Worm (Caenorhabditis elegans) whole organism, L1 larva: ENCODE measurements around the gene F31F7.1.

Source experiments
- C34B4.2 ChIP-seq: sonication (generic microtip); optimal IDR thresholded peaks from 2 replicates; lab custom pipeline; 2017; ENCODE audit warnings: mild to moderate bottlenecking, missing genetic modification characterization, missing compliant biosample characterization
- ama-1 ChIP-seq: fragments of 150-350 bp; optimal IDR thresholded peaks from 2 replicates; lab custom pipeline; 2014
- blmp-1 ChIP-seq: fragments of 150-350 bp; optimal IDR thresholded peaks from 2 replicates; lab custom pipeline; 2014; ENCODE audit warnings: missing biosample characterization, missing genetic modification characterization
- ceh-8 ChIP-seq: fragments of 200-800 bp; sonication (Bioruptor generic); optimal IDR thresholded peaks from 2 replicates; lab custom pipeline; 2018; ENCODE audit warnings: mild to moderate bottlenecking, missing genetic modification characterization, moderate library complexity, missing compliant biosample characterization
- ceh-82 ChIP-seq, 3 experiments: fragments of 150-350 bp in 1 of 3; sonication (generic microtip) in 2 of 3; optimal IDR thresholded peaks; 2 replicates each; lab custom pipeline; 2014 to 2017; ENCODE audit warnings: missing biosample characterization in 3 of 3, missing genetic modification characterization in 3 of 3
- ceh-90 ChIP-seq: sonication (generic microtip); optimal IDR thresholded peaks from 2 replicates; lab custom pipeline; 2016; ENCODE audit warnings: missing genetic modification characterization, missing compliant biosample characterization
- dpl-1 ChIP-seq, 3 experiments: fragments of 150-350 bp in 2 of 3; sonication (generic microtip) in 1 of 3; optimal IDR thresholded peaks; 2 replicates each; lab custom pipeline; 2014 to 2017; ENCODE audit warnings: missing biosample characterization in 3 of 3, missing genetic modification characterization in 3 of 3, missing genetic modification reagents in 3 of 3
- dsc-1 ChIP-seq: sonication (generic microtip); optimal IDR thresholded peaks from 2 replicates; lab custom pipeline; 2016; ENCODE audit warnings: mild to moderate bottlenecking, missing genetic modification characterization, missing compliant biosample characterization
- efl-1 ChIP-seq, 4 experiments: fragments of 150-350 bp; optimal IDR thresholded peaks in 3 of 4; peaks in 1 of 4; 1 replicate in 1 of 4; 2 replicates in 3 of 4; lab custom pipeline; 2014; ENCODE audit warnings: missing biosample characterization in 2 of 4, missing genetic modification characterization in 2 of 4, missing genetic modification reagents in 2 of 4
- egl-13 ChIP-seq: sonication (generic microtip); optimal IDR thresholded peaks from 2 replicates; lab custom pipeline; 2016; ENCODE audit warnings: missing genotype, missing genetic modification reagents, missing genetic modification characterization, missing compliant biosample characterization
- elt-3 ChIP-seq, 6 experiments: fragments of 150-350 bp in 1 of 6; sonication (generic microtip); optimal IDR thresholded peaks; 2 replicates each; lab custom pipeline; 2017 to 2018; ENCODE audit warnings: missing biosample characterization in 6 of 6, missing genetic modification characterization in 6 of 6, inconsistent platforms in 1 of 6
- fkh-4 ChIP-seq: sonication (generic microtip); optimal IDR thresholded peaks from 2 replicates; lab custom pipeline; 2016; ENCODE audit warnings: missing compliant biosample characterization, missing genetic modification characterization, borderline replicate concordance
- fkh-8 ChIP-seq: sonication (generic microtip); optimal IDR thresholded peaks from 2 replicates; lab custom pipeline; 2016; ENCODE audit warnings: mild to moderate bottlenecking, missing genetic modification characterization, missing compliant biosample characterization
- fos-1 ChIP-seq: fragments of 150-350 bp; optimal IDR thresholded peaks from 2 replicates; lab custom pipeline; 2014; ENCODE audit warnings: missing biosample characterization, missing genetic modification characterization
- grh-1 ChIP-seq: fragments of 200-800 bp; sonication (Bioruptor generic); IDR thresholded peaks from 2 replicates; pipeline ENCODE4 v1.3.6; 2022; ENCODE audit warnings: missing genetic modification reagents, missing genetic modification characterization, missing compliant biosample characterization
- hlh-17 ChIP-seq: fragments of 200-800 bp; sonication (Bioruptor generic); optimal IDR thresholded peaks from 2 replicates; lab custom pipeline; 2018; ENCODE audit warnings: missing genetic modification characterization, mild to moderate bottlenecking, missing compliant biosample characterization, moderate library complexity, borderline replicate concordance
- hpl-2 ChIP-seq: fragments of 150-350 bp; optimal IDR thresholded peaks from 2 replicates; lab custom pipeline; 2014; ENCODE audit warnings: missing biosample characterization, missing genetic modification reagents, missing genetic modification characterization
- irx-1 ChIP-seq: sonication (generic microtip); optimal IDR thresholded peaks from 2 replicates; lab custom pipeline; 2016; ENCODE audit warnings: missing genetic modification characterization, missing compliant biosample characterization
- jun-1 ChIP-seq: fragments of 150-350 bp; optimal IDR thresholded peaks from 2 replicates; lab custom pipeline; 2014; ENCODE audit warnings: missing biosample characterization, missing genetic modification reagents, missing genetic modification characterization
- lin-14 ChIP-seq: fragments of 200-800 bp; sonication (Bioruptor generic); optimal IDR thresholded peaks from 2 replicates; lab custom pipeline; 2018; ENCODE audit warnings: mild to moderate bottlenecking, missing genetic modification characterization, moderate library complexity, missing compliant biosample characterization
- lin-15B ChIP-seq: fragments of 150-350 bp; sonication (generic microtip); optimal IDR thresholded peaks from 3 replicates; lab custom pipeline; 2014; ENCODE audit warnings: missing biosample characterization, missing genetic modification characterization
- lsy-2 ChIP-seq, 2 experiments: fragments of 150-350 bp; optimal IDR thresholded peaks; 2 replicates each; lab custom pipeline; 2014; ENCODE audit warnings: missing biosample characterization in 2 of 2, missing genetic modification characterization in 2 of 2
- mdl-1 ChIP-seq, 2 experiments: fragments of 150-350 bp; optimal IDR thresholded peaks; 2 replicates each; lab custom pipeline; 2014 to 2017; ENCODE audit warnings: missing biosample characterization in 2 of 2, missing genetic modification characterization in 2 of 2, inconsistent platforms in 1 of 2
- mef-2 ChIP-seq: fragments of 150-350 bp; optimal IDR thresholded peaks from 2 replicates; lab custom pipeline; 2014; ENCODE audit warnings: missing biosample characterization, missing genetic modification characterization
- mep-1 ChIP-seq: fragments of 150-350 bp; optimal IDR thresholded peaks from 2 replicates; lab custom pipeline; 2014; ENCODE audit warnings: missing biosample characterization, missing genetic modification characterization
- nhr-11 ChIP-seq: fragments of 150-350 bp; optimal IDR thresholded peaks from 2 replicates; lab custom pipeline; 2014; ENCODE audit warnings: missing biosample characterization, missing genetic modification characterization
- nhr-12 ChIP-seq: sonication (generic microtip); optimal IDR thresholded peaks from 2 replicates; lab custom pipeline; 2017; ENCODE audit warnings: missing biosample characterization, missing genetic modification characterization
- nhr-19 ChIP-seq: fragments of 200-800 bp; sonication (Bioruptor generic); conservative IDR thresholded peaks from 2 replicates; pipeline ENCODE4 v1.3.6; 2022; ENCODE audit warnings: missing genetic modification characterization, missing compliant biosample characterization
- nhr-28 ChIP-seq: fragments of 150-350 bp; optimal IDR thresholded peaks from 2 replicates; lab custom pipeline; 2014; ENCODE audit warnings: missing biosample characterization, missing genetic modification characterization
- nhr-76 ChIP-seq: sonication (generic microtip); optimal IDR thresholded peaks from 2 replicates; lab custom pipeline; 2017; ENCODE audit warnings: missing biosample characterization, missing genetic modification characterization
- nhr-77 ChIP-seq: fragments of 150-350 bp; optimal IDR thresholded peaks from 2 replicates; lab custom pipeline; 2014; ENCODE audit warnings: missing biosample characterization, missing genetic modification characterization
- nhr-84 ChIP-seq: sonication (generic microtip); optimal IDR thresholded peaks from 2 replicates; lab custom pipeline; 2017; ENCODE audit warnings: missing biosample characterization, missing genetic modification characterization
- nhr-85 ChIP-seq: sonication (generic microtip); peaks from one replicate; lab custom pipeline; 2016; ENCODE audit warnings: missing genetic modification characterization, inconsistent platforms, missing compliant biosample characterization
- nhr-90 ChIP-seq: sonication (generic microtip); optimal IDR thresholded peaks from 2 replicates; lab custom pipeline; 2016; ENCODE audit warnings: mild to moderate bottlenecking, missing genetic modification characterization, missing compliant biosample characterization; ENCODE audit not compliant: poor library complexity
- pag-3 ChIP-seq: sonication (generic microtip); optimal IDR thresholded peaks from 2 replicates; lab custom pipeline; 2017; ENCODE audit warnings: missing genetic modification characterization, mild to moderate bottlenecking, missing compliant biosample characterization, antibody characterized with exemption, borderline replicate concordance; ENCODE audit not compliant: insufficient read depth
- pax-3 ChIP-seq: fragments of 200-800 bp; sonication (Bioruptor generic); optimal IDR thresholded peaks from 2 replicates; lab custom pipeline; 2018; ENCODE audit warnings: mild to moderate bottlenecking, missing genetic modification characterization, moderate library complexity, missing compliant biosample characterization
- pqm-1 ChIP-seq: sonication (generic microtip); optimal IDR thresholded peaks from 3 replicates; lab custom pipeline; 2017; ENCODE audit warnings: missing biosample characterization, missing genetic modification characterization
- skn-1 ChIP-seq: fragments of 150-350 bp; optimal IDR thresholded peaks from 2 replicates; lab custom pipeline; 2014; ENCODE audit warnings: missing biosample characterization, missing genetic modification characterization
- snpc-4 ChIP-seq: fragments of 150-350 bp; optimal IDR thresholded peaks from 2 replicates; lab custom pipeline; 2014; ENCODE audit warnings: missing biosample characterization, missing genetic modification characterization
- sox-4 ChIP-seq: sonication (generic microtip); optimal IDR thresholded peaks from 2 replicates; lab custom pipeline; 2016; ENCODE audit warnings: missing genetic modification characterization, missing compliant biosample characterization
- sptf-1 ChIP-seq: fragments of 150-350 bp; optimal IDR thresholded peaks from 2 replicates; lab custom pipeline; 2014; ENCODE audit warnings: missing biosample characterization, missing genetic modification characterization
- sup-37 ChIP-seq: fragments of 200-800 bp; sonication (Bioruptor generic); optimal IDR thresholded peaks from 2 replicates; lab custom pipeline; 2018; ENCODE audit warnings: mild to moderate bottlenecking, missing genetic modification characterization, missing compliant biosample characterization
- swsn-7 ChIP-seq: sonication (generic microtip); optimal IDR thresholded peaks from 2 replicates; lab custom pipeline; 2016; ENCODE audit warnings: missing genetic modification characterization, missing compliant biosample characterization
- tbx-2 ChIP-seq: sonication (generic microtip); optimal IDR thresholded peaks from 2 replicates; lab custom pipeline; 2016; ENCODE audit warnings: missing genetic modification characterization, missing compliant biosample characterization
- unc-30 ChIP-seq: sonication (generic microtip); optimal IDR thresholded peaks from 2 replicates; lab custom pipeline; 2017; ENCODE audit warnings: missing biosample characterization, missing genetic modification characterization
- unc-86 ChIP-seq: sonication (generic microtip); optimal IDR thresholded peaks from 2 replicates; lab custom pipeline; 2016; ENCODE audit warnings: missing genetic modification characterization, missing compliant biosample characterization
- zag-1 ChIP-seq: fragments of 150-350 bp; optimal IDR thresholded peaks from 2 replicates; lab custom pipeline; 2014; ENCODE audit warnings: missing biosample characterization, missing genetic modification characterization

Gene F31F7.1

ce11 chrV:6228400-6228895 is 47.8 kb upstream of the F31F7.1 start (continued):
- TF ChIP-seq efl-1 (optimal IDR thresholded peaks at IDR 0.05; lab: Kevin White, UChicago), result peak in 1 of 2 experiments; percentile 7
- TF ChIP-seq efl-1 (GFP tag; optimal IDR thresholded peaks at IDR 0.05 in 1 of 2; lab: Kevin White, UChicago), result peak; percentile 14 to 93
- no peak for TF ChIP-seq snpc-4
- no peak for TF ChIP-seq jun-1
- TF ChIP-seq dsc-1 (tag; lab: Kevin White, UChicago), result no peak
- no peak for TF ChIP-seq unc-30 (tag; lab: Kevin White, UChicago)
- no peak for TF ChIP-seq pax-3 (tag; lab: Kevin White, UChicago)
- TF ChIP-seq fkh-4 (tag; lab: Kevin White, UChicago), result no peak
- TF ChIP-seq tbx-2 (tag; lab: Kevin White, UChicago), result peak; percentile 67
- peak; percentile 20 for TF ChIP-seq nhr-11 (tag; lab: Kevin White, UChicago)
- TF ChIP-seq dpl-1 (GFP tag; optimal IDR thresholded peaks at IDR 0.05; lab: Kevin White, UChicago), result peak in 2 of 3 experiments; percentile 5
- peak; percentile 88 for TF ChIP-seq ama-1 (lab: Kevin White, UChicago)
- no peak for TF ChIP-seq ceh-90 (tag; lab: Kevin White, UChicago)
- peak; percentile 46 for TF ChIP-seq blmp-1 (tag; lab: Kevin White, UChicago)
- TF ChIP-seq nhr-19 (GFP tag; lab: Robert Waterston, UW), result peak; percentile 36
- no peak for TF ChIP-seq egl-13 (tag; lab: Kevin White, UChicago)
- TF ChIP-seq sptf-1 (tag; lab: Kevin White, UChicago), result no peak
- TF ChIP-seq grh-1 (GFP tag; lab: Robert Waterston, UW), result peak; percentile 52; the same call in 1 of the 2 replicates
- no peak for TF ChIP-seq nhr-12
- no peak for TF ChIP-seq fkh-8
- no peak for TF ChIP-seq hlh-17
- TF ChIP-seq irx-1 (tag; lab: Kevin White, UChicago), result no peak
- peak in 1 of 3 experiments; percentile 31 for TF ChIP-seq ceh-82 (tag; optimal IDR thresholded peaks at IDR 0.05; lab: Kevin White, UChicago)
- TF ChIP-seq elt-3 (tag; optimal IDR thresholded peaks at IDR 0.05; lab: Kevin White, UChicago), result peak in 2 of 6 experiments; percentile 11 to 46
- peak; percentile 32 to 65 for TF ChIP-seq lsy-2 (tag; optimal IDR thresholded peaks at IDR 0.05; lab: Kevin White, UChicago)
- no peak for TF ChIP-seq hpl-2 (GFP tag; lab: Kevin White, UChicago)
- TF ChIP-seq nhr-28 (tag; lab: Kevin White, UChicago), result no peak
- TF ChIP-seq zag-1 (tag; lab: Kevin White, UChicago), result peak; percentile 33
- no peak for TF ChIP-seq mdl-1 (tag; optimal IDR thresholded peaks at IDR 0.05; lab: Kevin White, UChicago)
- TF ChIP-seq nhr-90 (tag; lab: Kevin White, UChicago), result peak; percentile 11
- no peak for TF ChIP-seq sox-4 (tag; lab: Kevin White, UChicago)
- TF ChIP-seq lin-15B, result no peak
- TF ChIP-seq nhr-77 (tag; lab: Kevin White, UChicago), result no peak
- TF ChIP-seq, all 84 proteins: peak for 31

- TF ChIP-seq dsc-1 (tag; lab: Kevin White, UChicago), result peak; percentile 70
- TF ChIP-seq mef-2 (tag; lab: Kevin White, UChicago), result peak; percentile 54
- TF ChIP-seq unc-86 (tag; lab: Kevin White, UChicago), result no peak
- no peak for TF ChIP-seq pqm-1
- peak; percentile 46 for TF ChIP-seq mep-1 (tag; lab: Kevin White, UChicago)
- peak; percentile 80 for TF ChIP-seq nhr-85 (tag; lab: Kevin White, UChicago)
- TF ChIP-seq egl-13 (tag; lab: Kevin White, UChicago), result peak; percentile 12
- no peak for TF ChIP-seq sup-37
- peak; percentile 91 for TF ChIP-seq fkh-8
- TF ChIP-seq ama-1 (lab: Kevin White, UChicago), result peak; percentile 44
- TF ChIP-seq ceh-82 (tag; optimal IDR thresholded peaks at IDR 0.05; lab: Kevin White, UChicago), result peak in 1 of 3 experiments; percentile 4
- TF ChIP-seq lin-15B, result peak; percentile 5
Observed at ce11 chrV:6228920-6229456, 47.3 kb upstream of the F31F7.1 start.

- TF ChIP-seq nhr-84 (tag; lab: Kevin White, UChicago) (no peak), skn-1 (peak; percentile 44), mep-1 (tag; lab: Kevin White, UChicago) (peak; percentile 38), ceh-8 (no peak), pag-3 (tag; lab: Kevin White, UChicago) (peak; percentile 58), grh-1 (GFP tag; lab: Robert Waterston, UW) (peak; percentile 28; the same call in 1 of the 2 replicates), pax-3 (tag; lab: Kevin White, UChicago) (no peak), tbx-2 (tag; lab: Kevin White, UChicago) (peak; percentile 80), fos-1 (tag; lab: Kevin White, UChicago) (peak; percentile 2), swsn-7 (peak; percentile 64), unc-86 (tag; lab: Kevin White, UChicago) (no peak), lin-14 (GFP tag; lab: Kevin White, UChicago) (peak; percentile 94), nhr-76 (no peak), C34B4.2 (tag; lab: Kevin White, UChicago) (no peak), ceh-90 (tag; lab: Kevin White, UChicago) (no peak), nhr-28 (tag; lab: Kevin White, UChicago) (no peak)
Observed at ce11 chrV:6229457-6229949, 46.7 kb upstream of the F31F7.1 start.
